Worm (Caenorhabditis elegans): ENCODE results near the gene fbxc-33.
"Not testable (repeated sequence)": the region's sequence is repeated elsewhere in the genome, so short reads cannot be mapped to it uniquely, and the experiment has no call there.

The fbxc-33 gene

DNA sequence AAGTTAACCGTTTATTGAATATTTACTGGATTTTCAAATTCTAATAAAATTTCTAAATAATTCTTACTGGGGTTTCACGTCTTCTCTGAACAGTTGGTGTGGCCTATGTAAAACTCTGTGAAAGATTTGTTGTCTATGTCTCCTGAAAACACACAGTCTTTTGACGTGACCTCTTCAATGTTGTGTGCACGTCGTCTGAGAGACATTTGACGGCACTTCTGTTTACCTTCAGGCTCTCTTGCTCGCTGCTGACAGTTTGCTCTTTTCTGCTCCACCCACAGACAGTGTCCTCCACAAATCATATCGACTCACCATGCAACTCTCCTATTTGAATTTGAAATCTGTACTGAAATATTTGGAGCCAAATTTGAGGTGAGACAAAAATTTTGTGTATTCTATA, 17.4 kb downstream of the fbxc-33 start, which contains the start of gene fbxc-34:
fbxc-34 (plus strand) TSS at position 301 of the 400 bp plus-strand sequence.
- TF ChIP-seq ceh-36 (tag; optimal IDR thresholded peaks at IDR 0.05); F13C5.2 (tag; optimal IDR thresholded peaks at IDR 0.05); ama-1 (optimal IDR thresholded peaks at IDR 0.05): not testable (repeated sequence)

- TF ChIP-seq tbx-11 (GFP tag; IDR thresholded peaks at IDR 0.05) (no peak), ama-1 (optimal IDR thresholded peaks at IDR 0.05) (no peak), aly-1 (tag; optimal IDR thresholded peaks at IDR 0.05) (no peak), hmbx-1 (tag; optimal IDR thresholded peaks at IDR 0.05) (no peak), pes-1 (GFP tag; IDR thresholded peaks at IDR 0.05) (no peak), hnd-1 (tag; optimal IDR thresholded peaks at IDR 0.05) (no peak), hmg-4 (GFP tag; optimal IDR thresholded peaks at IDR 0.05) (no peak), ets-7 (tag; optimal IDR thresholded peaks at IDR 0.05) (no peak), flt-1 (GFP tag; IDR thresholded peaks at IDR 0.05) (no peak), F13C5.2 (tag; optimal IDR thresholded peaks at IDR 0.05) (no peak), sea-1 (GFP tag; conservative IDR thresholded peaks at IDR 0.05) (no peak), tbx-37 (GFP tag; conservative IDR thresholded peaks at IDR 0.05) (no peak), scrt-1 (GFP tag; IDR thresholded peaks at IDR 0.05) (no peak), tra-4 (tag; optimal IDR thresholded peaks at IDR 0.05) (no peak), ceh-36 (tag; optimal IDR thresholded peaks at IDR 0.05) (no peak), B0310.2 (tag; optimal IDR thresholded peaks at IDR 0.05) (no peak), ceh-13 (GFP tag; optimal IDR thresholded peaks at IDR 0.05) (no peak)
Observed at ce11 chrII:932718-933117, 19.2 kb downstream of the fbxc-33 start, which contains the start of gene acs-15. TSS of gene acs-15 (plus strand) at chrII:933018.

DNA sequence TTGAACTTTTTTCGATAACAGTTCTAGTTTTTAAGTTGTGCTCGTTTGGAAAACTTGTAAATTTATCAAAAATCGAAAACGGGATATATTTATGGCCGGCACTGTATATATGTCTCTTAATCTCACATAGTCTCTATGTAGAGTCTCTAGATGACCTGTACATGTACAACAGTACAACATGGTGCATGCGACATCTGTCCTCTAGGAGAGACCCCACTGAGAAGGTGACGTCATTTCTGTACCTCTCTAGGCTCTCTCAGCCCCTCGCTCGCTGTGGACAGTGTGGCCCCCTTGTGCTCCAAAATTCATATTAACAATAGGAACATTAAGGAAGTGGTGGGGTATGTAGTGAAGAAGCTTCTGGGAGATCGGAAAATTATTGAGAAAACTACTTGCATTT, 23.8 kb downstream of the fbxc-33 start:
- no peak for TF ChIP-seq hnd-1 (tag; optimal IDR thresholded peaks at IDR 0.05)
- TF ChIP-seq scrt-1 (GFP tag; IDR thresholded peaks at IDR 0.05), result no peak
- no peak for TF ChIP-seq B0310.2 (tag; optimal IDR thresholded peaks at IDR 0.05)
- TF ChIP-seq F13C5.2 (tag; optimal IDR thresholded peaks at IDR 0.05), result no peak
- TF ChIP-seq sea-1 (GFP tag; conservative IDR thresholded peaks at IDR 0.05), result 0 out of 2 replicates have a peak, but pooled peaks have one; percentile 22

- TF ChIP-seq ceh-36 (tag; optimal IDR thresholded peaks at IDR 0.05), result no peak
- TF ChIP-seq pes-1 (GFP tag; IDR thresholded peaks at IDR 0.05), result no peak
- no peak for TF ChIP-seq hmg-4 (GFP tag; optimal IDR thresholded peaks at IDR 0.05)
- TF ChIP-seq scrt-1 (GFP tag; IDR thresholded peaks at IDR 0.05), result no peak
- no peak for TF ChIP-seq tbx-37 (GFP tag; conservative IDR thresholded peaks at IDR 0.05)
Observed at ce11 chrII:938549-938948, 25.1 kb downstream of the fbxc-33 start, which contains the start of gene R07C3.3. TSS of gene R07C3.3 (plus strand) at chrII:938849.

ce11 chrII:940779-941178, 27.3 kb downstream of the fbxc-33 start, which contains the start of gene fbxc-36:
TSS of gene fbxc-36 (plus strand) at chrII:940983.
- TF ChIP-seq ama-1 (optimal IDR thresholded peaks at IDR 0.05), result no peak
- no peak for TF ChIP-seq B0310.2 (tag; optimal IDR thresholded peaks at IDR 0.05)
- no peak for TF ChIP-seq ceh-36 (tag; optimal IDR thresholded peaks at IDR 0.05)
- TF ChIP-seq tra-4 (tag; optimal IDR thresholded peaks at IDR 0.05), result no peak
- TF ChIP-seq sea-1 (GFP tag; conservative IDR thresholded peaks at IDR 0.05), result no peak
- no peak for TF ChIP-seq ceh-13 (GFP tag; optimal IDR thresholded peaks at IDR 0.05)
- TF ChIP-seq tbx-37 (GFP tag; conservative IDR thresholded peaks at IDR 0.05), result no peak
- no peak for TF ChIP-seq hnd-1 (tag; optimal IDR thresholded peaks at IDR 0.05)
- TF ChIP-seq aly-1 (tag; optimal IDR thresholded peaks at IDR 0.05), result no peak
- no peak for TF ChIP-seq hmg-4 (GFP tag; optimal IDR thresholded peaks at IDR 0.05)

DNA sequence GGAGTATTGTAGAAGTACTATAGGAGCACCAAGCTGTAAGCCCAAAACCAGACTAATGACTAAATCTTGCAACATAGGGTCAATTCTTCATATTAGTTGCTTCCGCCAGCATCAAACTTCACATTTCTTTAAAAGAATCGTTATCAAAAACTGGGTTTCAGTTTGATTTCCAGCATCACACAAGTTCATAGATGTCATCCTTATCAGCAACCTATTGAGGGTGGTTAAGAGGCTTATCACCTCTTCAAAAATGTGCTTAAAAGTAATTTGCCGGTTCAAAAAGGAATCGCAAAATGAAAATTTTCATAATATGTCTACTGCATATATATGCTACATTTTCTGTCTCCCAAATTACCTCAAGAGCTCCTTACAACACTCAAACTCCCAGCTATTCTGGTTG, 30.3 kb downstream of the fbxc-33 start, which contains the start of gene clec-43:
clec-43 (plus strand) TSS at position 294 of the 400 bp plus-strand sequence.
- TF ChIP-seq aly-1 (tag; optimal IDR thresholded peaks at IDR 0.05) (no peak), tbx-37 (GFP tag; conservative IDR thresholded peaks at IDR 0.05) (no peak), hnd-1 (tag; optimal IDR thresholded peaks at IDR 0.05) (no peak), ceh-36 (tag; optimal IDR thresholded peaks at IDR 0.05) (no peak), tbx-11 (GFP tag; IDR thresholded peaks at IDR 0.05) (no peak), ets-7 (tag; optimal IDR thresholded peaks at IDR 0.05) (no peak), ceh-13 (GFP tag; optimal IDR thresholded peaks at IDR 0.05) (no peak), hmbx-1 (tag; optimal IDR thresholded peaks at IDR 0.05) (no peak), F13C5.2 (tag; optimal IDR thresholded peaks at IDR 0.05) (no peak), scrt-1 (GFP tag; IDR thresholded peaks at IDR 0.05) (no peak), pes-1 (GFP tag; IDR thresholded peaks at IDR 0.05) (no peak), tra-4 (tag; optimal IDR thresholded peaks at IDR 0.05) (no peak), B0310.2 (tag; optimal IDR thresholded peaks at IDR 0.05) (no peak), sea-1 (GFP tag; conservative IDR thresholded peaks at IDR 0.05) (no peak), flt-1 (GFP tag; IDR thresholded peaks at IDR 0.05) (no peak), ama-1 (optimal IDR thresholded peaks at IDR 0.05) (no peak), hmg-4 (GFP tag; optimal IDR thresholded peaks at IDR 0.05) (no peak)

DNA sequence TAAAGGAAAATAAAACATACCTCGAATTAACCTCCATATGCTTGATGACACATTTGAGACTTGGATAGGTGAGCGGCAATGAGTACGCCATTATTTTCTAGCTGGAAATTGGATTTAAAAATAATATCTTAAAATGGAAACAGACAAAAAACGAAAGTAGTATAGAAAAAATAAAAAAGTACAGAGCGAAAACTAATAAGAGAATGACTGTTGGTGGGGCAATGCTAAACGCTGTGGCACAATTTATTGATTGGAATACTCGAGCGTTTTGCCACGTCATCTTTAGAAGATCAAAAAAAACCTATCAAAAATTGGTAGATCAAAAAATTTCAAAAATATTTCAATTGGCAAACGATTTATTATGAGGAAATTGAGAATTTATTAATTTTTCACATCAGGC, 34.6 kb downstream of the fbxc-33 start, which contains the start of gene fbxc-32:
fbxc-32 (minus strand) TSS at position 101 of the 400 bp plus-strand sequence.
- TF ChIP-seq hmbx-1 (tag; optimal IDR thresholded peaks at IDR 0.05) (no peak), flt-1 (GFP tag; IDR thresholded peaks at IDR 0.05) (no peak), hnd-1 (tag; optimal IDR thresholded peaks at IDR 0.05) (no peak), pes-1 (GFP tag; IDR thresholded peaks at IDR 0.05) (no peak), sea-1 (GFP tag; conservative IDR thresholded peaks at IDR 0.05) (no peak), tbx-37 (GFP tag; conservative IDR thresholded peaks at IDR 0.05) (no peak), ets-7 (tag; optimal IDR thresholded peaks at IDR 0.05) (no peak), tbx-11 (GFP tag; IDR thresholded peaks at IDR 0.05) (no peak), scrt-1 (GFP tag; IDR thresholded peaks at IDR 0.05) (no peak), aly-1 (tag; optimal IDR thresholded peaks at IDR 0.05) (no peak), F13C5.2 (tag; optimal IDR thresholded peaks at IDR 0.05) (no peak), hmg-4 (GFP tag; optimal IDR thresholded peaks at IDR 0.05) (no peak), ama-1 (optimal IDR thresholded peaks at IDR 0.05) (no peak), tra-4 (tag; optimal IDR thresholded peaks at IDR 0.05) (no peak), ceh-13 (GFP tag; optimal IDR thresholded peaks at IDR 0.05) (no peak), ceh-36 (tag; optimal IDR thresholded peaks at IDR 0.05) (no peak), B0310.2 (tag; optimal IDR thresholded peaks at IDR 0.05) (no peak)

- no peak for TF ChIP-seq tbx-37 (GFP tag; conservative IDR thresholded peaks at IDR 0.05)
- TF ChIP-seq hmbx-1 (tag; optimal IDR thresholded peaks at IDR 0.05), result no peak
- no peak for TF ChIP-seq pes-1 (GFP tag; IDR thresholded peaks at IDR 0.05)
- no peak for TF ChIP-seq tbx-11 (GFP tag; IDR thresholded peaks at IDR 0.05)
- TF ChIP-seq ceh-13 (GFP tag; optimal IDR thresholded peaks at IDR 0.05), result no peak
- TF ChIP-seq ceh-36 (tag; optimal IDR thresholded peaks at IDR 0.05), result no peak
- no peak for TF ChIP-seq hmg-4 (GFP tag; optimal IDR thresholded peaks at IDR 0.05)
- no peak for TF ChIP-seq ets-7 (tag; optimal IDR thresholded peaks at IDR 0.05)
Observed at ce11 chrII:950374-950773, 36.9 kb downstream of the fbxc-33 start.

All from whole organism, early embryonic.